Fruit fly (Drosophila melanogaster) whole organism, wandering third instar larva: ENCODE measurements around the gene CG14245.
A peak's percentile ranks its signal among the peaks of the same experiment; 100 is the strongest.

ENCODE experiments used
- CG32264 ChIP-seq: fragments of 200-800 bp; sonication (Bioruptor generic); optimal IDR thresholded peaks from 2 replicates; lab custom pipeline; 2016; ENCODE audit warnings: missing biosample characterization, missing genetic modification characterization
- CG9705 ChIP-seq: fragments of 200-800 bp; sonication (Bioruptor generic); optimal IDR thresholded peaks from 2 replicates; lab custom pipeline; 2018; ENCODE audit warnings: missing biosample characterization, mild to moderate bottlenecking, missing genetic modification characterization
- Dfd ChIP-seq: fragments of >200 bp; optimal IDR thresholded peaks from 2 replicates; lab custom pipeline; 2017; ENCODE audit warnings: missing biosample characterization, missing genetic modification characterization
- Dif ChIP-seq: fragments of 200-275, 200-300 bp; sonication (Bioruptor generic); optimal IDR thresholded peaks from 2 replicates; lab custom pipeline; 2018; ENCODE audit warnings: missing biosample characterization, missing genetic modification characterization; ENCODE audit not compliant: partially characterized antibody
- GATAd ChIP-seq: sonication (Bioruptor generic); optimal IDR thresholded peaks from 2 replicates; lab custom pipeline; 2016; ENCODE audit warnings: missing biosample characterization, missing genetic modification characterization
- HLH106 ChIP-seq: fragments of 200-800 bp; optimal IDR thresholded peaks from 3 replicates; lab custom pipeline; 2019; ENCODE audit warnings: missing biosample characterization, mild to moderate bottlenecking, missing genetic modification characterization, moderate library complexity
- Hr78 ChIP-seq: fragments of >200 bp; optimal IDR thresholded peaks from 2 replicates; lab custom pipeline; 2017; ENCODE audit warnings: missing biosample characterization, missing genetic modification characterization
- Hr83 ChIP-seq: fragments of 200-300 bp; sonication (Bioruptor generic); optimal IDR thresholded peaks from 2 replicates; lab custom pipeline; 2016; ENCODE audit warnings: missing biosample characterization, mild to moderate bottlenecking, missing genetic modification characterization, moderate library complexity; ENCODE audit not compliant: poor library complexity, severe bottlenecking
- Jra ChIP-seq: sonication (Bioruptor generic); optimal IDR thresholded peaks from 2 replicates; lab custom pipeline; 2016; ENCODE audit warnings: missing biosample characterization, missing genetic modification characterization
- Mio ChIP-seq: sonication (Bioruptor generic); optimal IDR thresholded peaks from 2 replicates; lab custom pipeline; 2016; ENCODE audit warnings: missing biosample characterization, missing genetic modification characterization
- Myc ChIP-seq: fragments of >200 bp; optimal IDR thresholded peaks from 2 replicates; lab custom pipeline; 2017
- N ChIP-seq: fragments of >200 bp; optimal IDR thresholded peaks from 2 replicates; lab custom pipeline; 2018; ENCODE audit warnings: missing biosample characterization, missing external identifiers, missing genetic modification characterization
- OdsH ChIP-seq: fragments of 200-800 bp; sonication (Bioruptor generic); optimal IDR thresholded peaks from 2 replicates; lab custom pipeline; 2016; ENCODE audit warnings: missing biosample characterization, mild to moderate bottlenecking, missing genetic modification characterization
- Rel ChIP-seq, 2 experiments: fragments of 200-800 bp; sonication (Bioruptor generic) in 1 of 2; optimal IDR thresholded peaks; 2 replicates in 1 of 2; 3 replicates in 1 of 2; lab custom pipeline; 2016 to 2019; ENCODE audit warnings: mild to moderate bottlenecking in 2 of 2, missing biosample characterization in 2 of 2, missing genetic modification characterization in 2 of 2, moderate library complexity in 1 of 2
- Sp1 ChIP-seq: fragments of 200-800 bp; sonication (Bioruptor generic); optimal IDR thresholded peaks from 3 replicates; lab custom pipeline; 2019; ENCODE audit warnings: missing biosample characterization, mild to moderate bottlenecking, missing genetic modification characterization, moderate library complexity
- br ChIP-seq: fragments of 200-800 bp; sonication (Bioruptor generic); optimal IDR thresholded peaks from 2 replicates; lab custom pipeline; 2016; ENCODE audit warnings: missing biosample characterization, missing genetic modification characterization
- brk ChIP-seq: fragments of 200-800 bp; sonication (Bioruptor generic); optimal IDR thresholded peaks from 2 replicates; lab custom pipeline; 2016; ENCODE audit warnings: missing biosample characterization, mild to moderate bottlenecking, missing genetic modification characterization
- dmrt93B ChIP-seq: fragments of 200-800 bp; sonication (Bioruptor generic); optimal IDR thresholded peaks from 2 replicates; lab custom pipeline; 2018; ENCODE audit warnings: missing biosample characterization, mild to moderate bottlenecking, missing genetic modification characterization
- dsf ChIP-seq: sonication (Bioruptor generic); optimal IDR thresholded peaks from 2 replicates; lab custom pipeline; 2016; ENCODE audit warnings: missing biosample characterization, missing genetic modification characterization, borderline replicate concordance
- ey ChIP-seq: fragments of 200-800 bp; sonication (Bioruptor generic); optimal IDR thresholded peaks from 2 replicates; lab custom pipeline; 2016; ENCODE audit warnings: missing biosample characterization, missing genetic modification characterization
- foxo ChIP-seq, 2 experiments: fragments of 200-800 bp; sonication (Bioruptor generic); optimal IDR thresholded peaks; 2 replicates in 1 of 2; 3 replicates in 1 of 2; lab custom pipeline; 2016 to 2017; ENCODE audit warnings: missing biosample characterization in 2 of 2, missing genetic modification characterization in 2 of 2
- fru ChIP-seq: fragments of 200-800 bp; sonication (Bioruptor generic); optimal IDR thresholded peaks from 3 replicates; lab custom pipeline; 2016; ENCODE audit warnings: missing biosample characterization, mild to moderate bottlenecking, missing genetic modification characterization
- h ChIP-seq: fragments of 200-800 bp; sonication (Bioruptor generic); optimal IDR thresholded peaks from 3 replicates; lab custom pipeline; 2016; ENCODE audit warnings: missing biosample characterization, mild to moderate bottlenecking, missing genetic modification characterization
- jim ChIP-seq: fragments of 175-275, 200-325 bp; sonication (Bioruptor generic); optimal IDR thresholded peaks from 2 replicates; lab custom pipeline; 2016; ENCODE audit warnings: missing biosample characterization, mild to moderate bottlenecking, missing genetic modification characterization
- pan ChIP-seq: fragments of >200 bp; optimal IDR thresholded peaks from 2 replicates; lab custom pipeline; 2017
- psq ChIP-seq: fragments of 200-800 bp; sonication (Bioruptor generic); optimal IDR thresholded peaks from 3 replicates; lab custom pipeline; 2017; ENCODE audit warnings: missing biosample characterization, mild to moderate bottlenecking, missing genetic modification characterization, moderate library complexity
- rgr ChIP-seq: fragments of 200-800 bp; sonication (Bioruptor generic); optimal IDR thresholded peaks from 3 replicates; lab custom pipeline; 2016; ENCODE audit warnings: missing biosample characterization, mild to moderate bottlenecking, missing genetic modification characterization
- sage ChIP-seq: fragments of 200-800 bp; sonication (Bioruptor generic); optimal IDR thresholded peaks from 2 replicates; lab custom pipeline; 2016; ENCODE audit warnings: missing biosample characterization, mild to moderate bottlenecking, missing genetic modification characterization
- tai ChIP-seq: sonication (Bioruptor generic); optimal IDR thresholded peaks from 2 replicates; lab custom pipeline; 2016; ENCODE audit warnings: missing biosample characterization, missing genetic modification characterization
- woc ChIP-seq: sonication (Bioruptor generic); optimal IDR thresholded peaks from 2 replicates; lab custom pipeline; 2016; ENCODE audit warnings: missing biosample characterization, mild to moderate bottlenecking, missing genetic modification characterization

CG14245 gene

dm6 chr3R:26724977-26725612 lies 3.4 kb upstream of the CG14245 start, which contains the start of gene CG6420:
TSS of gene CG6420 (minus strand) at chr3R:26725216.
- TF ChIP-seq HLH106 (tag; lab: Kevin White, UChicago), result peak; percentile 19
- TF ChIP-seq h (GFP tag; lab: Kevin White, UChicago), result peak; percentile 36
- TF ChIP-seq dmrt93B (GFP tag; lab: Kevin White, UChicago), result no peak

DNA sequence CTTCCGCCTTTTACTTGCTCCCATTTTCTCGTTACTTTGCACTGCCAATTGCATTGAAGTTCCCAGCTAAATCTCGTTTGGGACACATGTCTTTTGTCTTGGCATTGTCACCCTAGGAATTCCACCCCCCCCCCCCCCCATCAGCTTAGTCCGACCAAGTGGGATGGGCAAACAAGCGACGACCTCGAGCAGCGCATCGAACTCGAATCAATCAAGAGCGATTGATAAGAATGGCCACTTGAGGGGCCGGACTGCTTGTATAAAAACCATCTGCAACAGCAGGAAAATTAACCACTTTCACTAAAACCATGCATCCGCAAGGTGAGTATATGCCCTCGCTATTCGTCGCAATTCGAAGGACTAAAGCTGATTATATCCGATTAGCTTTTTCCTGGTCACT lies 2.7 kb upstream of the CG14245 start, which contains the start of gene CG14244:
CG14244 (plus strand) TSS at position 301 of the 400 bp plus-strand sequence.
- no peak for TF ChIP-seq woc (GFP tag; lab: Kevin White, UChicago)
- TF ChIP-seq Jra (GFP tag; lab: Kevin White, UChicago), result no peak
- no peak for TF ChIP-seq fru
- TF ChIP-seq Myc (lab: Kevin White, UChicago), result no peak
- TF ChIP-seq Dif, result no peak
- TF ChIP-seq h (GFP tag; lab: Kevin White, UChicago), result no peak
- TF ChIP-seq psq (GFP tag; lab: Kevin White, UChicago), result no peak
- TF ChIP-seq dsf (GFP tag; lab: Kevin White, UChicago), result no peak
- TF ChIP-seq br (GFP tag; lab: Kevin White, UChicago), result no peak
- no peak for TF ChIP-seq HLH106 (tag; lab: Kevin White, UChicago)
- no peak for TF ChIP-seq Hr83 (GFP tag; lab: Kevin White, UChicago)
- TF ChIP-seq tai (GFP tag; lab: Kevin White, UChicago), result no peak
- TF ChIP-seq Mio (GFP tag; lab: Kevin White, UChicago), result no peak
- TF ChIP-seq Sp1 (GFP tag; lab: Kevin White, UChicago), result no peak
- no peak for TF ChIP-seq CG9705 (GFP tag; lab: Kevin White, UChicago)
- TF ChIP-seq brk, result no peak

DNA sequence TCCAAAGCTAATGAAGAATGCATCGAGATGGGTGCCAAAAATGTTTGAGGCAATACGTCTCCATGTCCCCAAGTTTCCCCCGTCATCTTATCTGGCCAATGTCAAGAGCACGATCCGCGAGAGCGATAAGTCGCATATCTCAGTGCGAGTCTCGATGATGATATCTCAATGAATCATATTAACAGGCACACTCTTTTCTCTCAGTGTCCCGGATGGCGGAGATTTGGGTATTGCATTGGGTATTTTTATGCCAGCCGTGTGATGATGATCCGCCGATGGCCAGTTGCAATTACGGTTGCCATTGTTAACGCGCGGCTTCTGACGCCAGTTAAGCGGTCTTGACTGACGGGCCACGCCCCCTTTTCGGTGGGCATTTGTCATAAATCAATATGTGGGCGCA lies 1.5 kb upstream of the CG14245 start, which contains the start of gene CG14246:
CG14246 (plus strand) TSS at position 301 of the 400 bp plus-strand sequence.
- TF ChIP-seq h (GFP tag; lab: Kevin White, UChicago), result no peak
- no peak for TF ChIP-seq GATAd (GFP tag; lab: Kevin White, UChicago)
- no peak for TF ChIP-seq foxo (GFP tag; optimal IDR thresholded peaks at IDR 0.05; lab: Kevin White, UChicago)
- no peak for TF ChIP-seq sage (GFP tag; lab: Kevin White, UChicago)

DNA sequence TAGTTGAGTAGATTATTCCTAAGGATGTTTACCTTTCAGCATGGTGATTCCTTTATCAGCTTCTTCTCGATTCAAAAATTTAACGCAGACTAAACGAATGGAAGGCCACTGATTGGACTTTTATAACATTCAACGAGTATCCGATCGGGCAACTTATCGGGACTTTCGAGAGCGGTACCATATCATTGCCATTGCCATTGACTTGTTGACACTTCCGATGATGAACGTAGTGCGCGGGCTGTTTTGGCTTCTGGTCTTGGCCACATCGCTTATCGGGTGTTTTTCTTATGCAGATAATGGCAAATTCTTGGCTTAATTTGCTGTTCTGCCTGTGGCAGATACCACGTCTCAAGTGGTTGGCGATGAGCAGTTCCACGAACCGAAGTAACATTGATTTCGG lies 7.7 kb downstream of the CG14245 start, which contains the start of gene CG6403:
CG6403 (minus strand) TSS at position 101 of the 400 bp plus-strand sequence.
- TF ChIP-seq Hr83 (GFP tag; lab: Kevin White, UChicago), result no peak

DNA sequence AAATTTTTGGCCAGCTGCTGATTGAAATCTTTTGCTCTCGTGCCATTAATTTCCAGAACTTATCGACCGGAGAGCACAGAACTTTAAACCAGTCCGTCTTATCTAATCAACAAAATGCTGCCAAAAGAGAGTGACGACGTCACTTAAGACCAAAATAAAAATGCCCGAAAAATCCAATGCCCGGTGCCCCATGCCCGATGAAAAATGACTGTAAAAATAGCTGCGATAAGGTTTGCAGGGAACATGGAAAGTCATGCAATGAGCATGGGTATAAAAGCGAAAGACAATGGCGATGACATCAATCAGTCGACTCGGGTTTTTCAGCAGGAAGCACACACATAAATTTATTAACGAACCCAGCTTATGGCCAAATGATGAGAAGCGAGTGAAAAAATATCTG lies 8.8 kb downstream of the CG14245 start, which contains the start of gene CG14247:
CG14247 (plus strand) TSS at position 301 of the 400 bp plus-strand sequence.
- TF ChIP-seq br (GFP tag; lab: Kevin White, UChicago) (no peak), jim (GFP tag; lab: Kevin White, UChicago) (no peak), Mio (GFP tag; lab: Kevin White, UChicago) (no peak), CG9705 (GFP tag; lab: Kevin White, UChicago) (no peak), Myc (lab: Kevin White, UChicago) (no peak), Hr78 (no peak), fru (no peak), pan (lab: Kevin White, UChicago) (no peak), rgr (GFP tag; lab: Kevin White, UChicago) (no peak), brk (no peak), CG32264 (GFP tag; lab: Kevin White, UChicago) (no peak), Jra (GFP tag; lab: Kevin White, UChicago) (no peak), dmrt93B (GFP tag; lab: Kevin White, UChicago) (no peak), Hr83 (GFP tag; lab: Kevin White, UChicago) (no peak), HLH106 (tag; lab: Kevin White, UChicago) (no peak), dsf (GFP tag; lab: Kevin White, UChicago) (no peak), OdsH (GFP tag; lab: Kevin White, UChicago) (no peak), N (GFP tag; lab: Kevin White, UChicago) (no peak)

DNA sequence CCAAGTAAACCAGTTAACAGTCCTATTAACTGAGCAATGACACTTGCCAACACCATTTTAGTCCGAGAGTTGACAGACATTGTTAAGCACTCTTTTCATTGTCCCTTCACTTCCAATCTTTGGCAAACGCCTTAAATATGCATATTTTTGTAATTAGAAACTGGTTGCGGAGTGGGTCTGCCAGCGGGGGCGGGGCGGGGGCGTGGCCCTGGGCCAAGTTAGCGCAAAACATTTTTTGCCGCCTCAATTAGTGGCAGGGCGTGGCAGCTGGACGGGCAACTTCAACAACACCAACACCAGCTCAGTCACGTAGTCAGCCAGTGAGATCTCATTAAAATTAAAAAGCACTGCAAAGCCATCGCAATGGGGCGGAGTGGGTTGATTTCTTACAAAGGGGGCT lies 33.2 kb downstream of the CG14245 start:
- no peak for TF ChIP-seq ey (GFP tag; lab: Kevin White, UChicago)
- TF ChIP-seq Dfd (GFP tag; lab: Kevin White, UChicago), result peak; percentile 97
- TF ChIP-seq Rel (GFP tag; optimal IDR thresholded peaks at IDR 0.05; lab: Kevin White, UChicago), result no peak
- TF ChIP-seq Rel (tag; optimal IDR thresholded peaks at IDR 0.05; lab: Kevin White, UChicago), result no peak
